Fruit fly (Drosophila melanogaster): ENCODE results near the gene CG13962.

dm6 chr2L:19809515-19810049 lies 4.8 kb downstream of the CG13962 start:
- TF ChIP-seq fd85E (GFP tag; optimal IDR thresholded peaks at IDR 0.05) (no peak), OdsH (GFP tag; optimal IDR thresholded peaks at IDR 0.05) (no peak), svp (GFP tag) (no peak), fd59A (GFP tag; optimal IDR thresholded peaks at IDR 0.05) (no peak)

Data from whole organism, prepupa.